Worm (Caenorhabditis elegans) whole organism, L4 larva: Measurements from ENCODE around the gene trap-4.

ENCODE experiments used
- F44E2.7 ChIP-seq: fragments of 200-800 bp; sonication (Bioruptor generic); IDR thresholded peaks from 2 replicates; pipeline ENCODE4 v2.1.2; 2022; ENCODE audit warnings: missing genetic modification characterization, missing compliant biosample characterization
- F49E8.2 ChIP-seq: sonication (generic microtip); optimal IDR thresholded peaks from 2 replicates; lab custom pipeline; 2016; ENCODE audit warnings: missing compliant biosample characterization, mild to moderate bottlenecking, missing genetic modification characterization, borderline replicate concordance
- Y48G9A.11 ChIP-seq: fragments of 200-800 bp; sonication (Bioruptor generic); IDR thresholded peaks from 2 replicates; pipeline ENCODE4 v1.3.6; 2022; ENCODE audit warnings: missing genetic modification reagents, missing genetic modification characterization, missing compliant biosample characterization
- ZK337.2 ChIP-seq: fragments of 200-800 bp; sonication (Bioruptor generic); IDR thresholded peaks from 2 replicates; pipeline ENCODE4 v1.3.6; 2022; ENCODE audit warnings: missing genetic modification reagents, missing genetic modification characterization, missing compliant biosample characterization
- aha-1 ChIP-seq: fragments of 150-350 bp; peaks from one replicate; lab custom pipeline; 2014; ENCODE audit warnings: missing biosample characterization, missing genetic modification characterization
- ceh-20 ChIP-seq: fragments of 200-800 bp; sonication (Bioruptor generic); IDR thresholded peaks from 2 replicates; pipeline ENCODE4 v1.3.6; 2022; ENCODE audit warnings: missing genetic modification reagents, missing genetic modification characterization, missing compliant biosample characterization
- cey-2 ChIP-seq: sonication (generic microtip); optimal IDR thresholded peaks from 3 replicates; lab custom pipeline; 2017; ENCODE audit warnings: missing genetic modification characterization, mild to moderate bottlenecking, missing compliant biosample characterization, antibody characterized with exemption, borderline replicate concordance; ENCODE audit not compliant: insufficient read depth
- daf-16 ChIP-seq, 3 experiments: sonication (generic microtip); optimal IDR thresholded peaks; 2 replicates each; lab custom pipeline; 2016 to 2017; ENCODE audit warnings: missing genetic modification characterization in 3 of 3, missing genetic modification reagents in 3 of 3, mild to moderate bottlenecking in 2 of 3, missing compliant biosample characterization in 2 of 3, missing biosample characterization in 1 of 3, moderate library complexity in 1 of 3
- daf-8 ChIP-seq: fragments of 200-800 bp; sonication (Bioruptor generic); IDR thresholded peaks from 2 replicates; pipeline ENCODE4 v1.3.6; 2022; ENCODE audit warnings: missing genetic modification characterization, missing compliant biosample characterization
- dmd-9 ChIP-seq: fragments of 200-800 bp; sonication (Bioruptor generic); IDR thresholded peaks from 2 replicates; pipeline ENCODE4 v1.3.6; 2022; ENCODE audit warnings: missing genetic modification reagents, missing genetic modification characterization, missing compliant biosample characterization
- dpl-1 ChIP-seq: fragments of 150-350 bp; optimal IDR thresholded peaks from 2 replicates; lab custom pipeline; 2014; ENCODE audit warnings: missing biosample characterization, missing genetic modification reagents, missing genetic modification characterization
- dve-1 ChIP-seq: sonication (generic microtip); optimal IDR thresholded peaks from 2 replicates; lab custom pipeline; 2017; ENCODE audit warnings: antibody characterized with exemption, mild to moderate bottlenecking, missing genetic modification characterization, missing compliant biosample characterization; ENCODE audit not compliant: insufficient read depth
- hif-1 ChIP-seq, 2 experiments: sonication (generic microtip); optimal IDR thresholded peaks; 2 replicates each; lab custom pipeline; 2016 to 2017; ENCODE audit warnings: missing compliant biosample characterization in 2 of 2, missing genetic modification characterization in 2 of 2, missing genetic modification reagents in 2 of 2, missing genotype in 2 of 2, mild to moderate bottlenecking in 1 of 2
- hlh-11 ChIP-seq: fragments of 200-800 bp; sonication (Bioruptor generic); optimal IDR thresholded peaks from 2 replicates; lab custom pipeline; 2018; ENCODE audit warnings: mild to moderate bottlenecking, missing genetic modification characterization, missing compliant biosample characterization
- hlh-30 ChIP-seq: sonication (generic microtip); optimal IDR thresholded peaks from 2 replicates; lab custom pipeline; 2017; ENCODE audit warnings: antibody characterized with exemption, mild to moderate bottlenecking, missing genetic modification characterization, missing compliant biosample characterization; ENCODE audit not compliant: insufficient read depth
- lin-13 ChIP-seq: fragments of 150-350 bp; optimal IDR thresholded peaks from 2 replicates; lab custom pipeline; 2014; ENCODE audit warnings: missing biosample characterization, missing genetic modification reagents, missing genetic modification characterization
- lin-15B ChIP-seq: fragments of 150-350 bp; sonication (generic microtip); optimal IDR thresholded peaks from 3 replicates; lab custom pipeline; 2014; ENCODE audit warnings: missing biosample characterization, missing genetic modification characterization
- lin-38 ChIP-seq: fragments of 200-800 bp; sonication (Bioruptor generic); IDR thresholded peaks from 2 replicates; pipeline ENCODE4 v1.3.6; 2022; ENCODE audit warnings: missing genetic modification reagents, missing genetic modification characterization, missing compliant biosample characterization
- lsy-2 ChIP-seq, 2 experiments: fragments of 150-350 bp in 1 of 2; sonication (generic microtip) in 1 of 2; optimal IDR thresholded peaks; 2 replicates each; lab custom pipeline; 2014 to 2017; ENCODE audit warnings: missing biosample characterization in 2 of 2, missing genetic modification characterization in 2 of 2
- mep-1 ChIP-seq: fragments of 150-350 bp; sonication (generic microtip); optimal IDR thresholded peaks from 3 replicates; lab custom pipeline; 2014; ENCODE audit warnings: missing biosample characterization, missing genetic modification characterization
- mes-2 ChIP-seq: sonication (generic microtip); optimal IDR thresholded peaks from 2 replicates; lab custom pipeline; 2016; ENCODE audit warnings: missing genotype, mild to moderate bottlenecking, missing genetic modification characterization, missing compliant biosample characterization; ENCODE audit not compliant: poor library complexity, severe bottlenecking
- nhr-11 ChIP-seq: fragments of 150-350 bp; optimal IDR thresholded peaks from 2 replicates; lab custom pipeline; 2014; ENCODE audit warnings: missing biosample characterization, missing genetic modification characterization
- nhr-25 ChIP-seq: sonication (generic microtip); optimal IDR thresholded peaks from 2 replicates; lab custom pipeline; 2017; ENCODE audit warnings: missing genetic modification characterization, mild to moderate bottlenecking, missing compliant biosample characterization, antibody characterized with exemption, moderate library complexity, borderline replicate concordance; ENCODE audit not compliant: insufficient read depth
- nhr-28 ChIP-seq: fragments of 150-350 bp; optimal IDR thresholded peaks from 2 replicates; lab custom pipeline; 2014; ENCODE audit warnings: missing biosample characterization, missing genetic modification characterization
- nhr-76 ChIP-seq: fragments of 150-350 bp; optimal IDR thresholded peaks from 2 replicates; lab custom pipeline; 2014; ENCODE audit warnings: missing biosample characterization, missing genetic modification characterization
- nhr-77 ChIP-seq: fragments of 150-350 bp; optimal IDR thresholded peaks from 2 replicates; lab custom pipeline; 2014; ENCODE audit warnings: missing biosample characterization, missing genetic modification characterization
- pha-4 ChIP-seq, 2 experiments: fragments of 150-350 bp in 1 of 2; fragments of 200-800 bp in 1 of 2; sonication (Bioruptor generic) in 1 of 2; IDR thresholded peaks in 1 of 2; optimal IDR thresholded peaks in 1 of 2; 2 replicates each; pipeline versions ENCODE4 v1.3.6 to Lab custom; 2014 to 2022; ENCODE audit warnings: missing genetic modification characterization in 2 of 2, missing genetic modification reagents in 2 of 2, missing biosample characterization in 1 of 2, missing compliant biosample characterization in 1 of 2
- rbr-2 ChIP-seq: sonication (generic microtip); optimal IDR thresholded peaks from 2 replicates; lab custom pipeline; 2016; ENCODE audit warnings: missing genotype, missing genetic modification characterization, missing compliant biosample characterization
- sdz-12 ChIP-seq: fragments of 200-800 bp; sonication (Bioruptor generic); optimal IDR thresholded peaks from 2 replicates; lab custom pipeline; 2018; ENCODE audit warnings: mild to moderate bottlenecking, missing genetic modification characterization, missing compliant biosample characterization
- set-16 ChIP-seq: fragments of 200-800 bp; sonication (Bioruptor generic); IDR thresholded peaks from 2 replicates; pipeline ENCODE4 v1.3.6; 2022; ENCODE audit warnings: missing genetic modification reagents, missing genetic modification characterization, missing compliant biosample characterization
- skn-1 ChIP-seq: fragments of 150-350 bp; optimal IDR thresholded peaks from 2 replicates; lab custom pipeline; 2014; ENCODE audit warnings: missing biosample characterization, missing genetic modification characterization
- tra-1 ChIP-seq: fragments of 200-800 bp; sonication (Bioruptor generic); IDR thresholded peaks from 2 replicates; pipeline ENCODE4 v1.3.6; 2022; ENCODE audit warnings: missing genetic modification reagents, missing genetic modification characterization, missing compliant biosample characterization
- unc-62 ChIP-seq, 3 experiments: fragments of 150-350 bp in 1 of 3; sonication (generic microtip); optimal IDR thresholded peaks in 2 of 3; peaks in 1 of 3; 1 replicate in 1 of 3; 2 replicates in 2 of 3; lab custom pipeline; 2014 to 2017; ENCODE audit warnings: missing biosample characterization in 3 of 3, missing genetic modification characterization in 3 of 3, missing genetic modification reagents in 3 of 3, missing genotype in 1 of 3
- ztf-11 ChIP-seq: fragments of 150-350 bp; optimal IDR thresholded peaks from 2 replicates; lab custom pipeline; 2014; ENCODE audit warnings: missing biosample characterization, missing genetic modification characterization
- ztf-7 ChIP-seq: fragments of 150-350 bp; optimal IDR thresholded peaks from 2 replicates; lab custom pipeline; 2014; ENCODE audit warnings: missing biosample characterization, missing genetic modification characterization

trap-4 gene

ce11 chrIII:11920187-11920785 lies at the start of gene trap-4, which contains the start of gene ccf-1:
Gene trap-4, plus strand, starts transcription at chrIII:11920735.
Gene ccf-1, minus strand, starts transcription at chrIII:11920237.
- TF ChIP-seq dpl-1 (GFP tag; lab: Kevin White, UChicago): peak; percentile 72
- TF ChIP-seq nhr-25: peak; percentile 40
- TF ChIP-seq tra-1 (GFP tag; lab: Robert Waterston, UW): no peak
- no peak for TF ChIP-seq daf-8 (GFP tag; lab: Robert Waterston, UW)
- peak; percentile 72 for TF ChIP-seq dve-1 (tag; lab: Kevin White, UChicago)
- TF ChIP-seq nhr-77: peak; percentile 11
- TF ChIP-seq hif-1 (tag; optimal IDR thresholded peaks at IDR 0.05; lab: Kevin White, UChicago): peak in 1 of 2 experiments; percentile 45
- TF ChIP-seq rbr-2 (tag; lab: Kevin White, UChicago): peak; percentile 39
- TF ChIP-seq cey-2 (tag; lab: Kevin White, UChicago): no peak
- peak in 1 of 2 experiments; percentile 8 for TF ChIP-seq unc-62 (GFP tag; optimal IDR thresholded peaks at IDR 0.05 in 1 of 2; lab: Kevin White, UChicago)
- TF ChIP-seq unc-62 (tag; optimal IDR thresholded peaks at IDR 0.05; lab: Kevin White, UChicago): no peak
- TF ChIP-seq hlh-30 (tag; lab: Kevin White, UChicago): peak; percentile 22
- TF ChIP-seq nhr-28 (tag; lab: Kevin White, UChicago): peak; percentile 32
- no peak for TF ChIP-seq F49E8.2 (tag; lab: Kevin White, UChicago)
- TF ChIP-seq sdz-12 (GFP tag; lab: Kevin White, UChicago): no peak
- TF ChIP-seq aha-1 (tag; lab: Kevin White, UChicago): peak; percentile 36
- peak; percentile 55 for TF ChIP-seq lin-38
- peak; percentile 83 for TF ChIP-seq mes-2
- TF ChIP-seq lsy-2 (tag; optimal IDR thresholded peaks at IDR 0.05; lab: Kevin White, UChicago): peak in 1 of 2 experiments; percentile 80
- TF ChIP-seq ztf-11: no peak
- no peak for TF ChIP-seq daf-16 (GFP tag; optimal IDR thresholded peaks at IDR 0.05; lab: Kevin White, UChicago)
- TF ChIP-seq daf-16 (tag; optimal IDR thresholded peaks at IDR 0.05; lab: Kevin White, UChicago): peak; percentile 21
- TF ChIP-seq dmd-9 (GFP tag; lab: Robert Waterston, UW): no peak
- TF ChIP-seq mep-1 (tag; lab: Kevin White, UChicago): peak; percentile 58
- no peak for TF ChIP-seq ZK337.2
- peak; percentile 3 for TF ChIP-seq lin-13 (GFP tag; lab: Kevin White, UChicago)
- no peak for TF ChIP-seq Y48G9A.11
- TF ChIP-seq nhr-76: no peak
- TF ChIP-seq lin-15B (tag; lab: Kevin White, UChicago): no peak
- peak; percentile 51 for TF ChIP-seq hlh-11

- no peak for TF ChIP-seq ceh-20 (GFP tag; lab: Robert Waterston, UW)
- peak; percentile 75; the same call in 1 of the 2 replicates for TF ChIP-seq set-16 (GFP tag; lab: Robert Waterston, UW)
Observed at ce11 chrIII:11871617-11872016, 48.9 kb upstream of the trap-4 start.

ce11 chrIII:11874242-11874641 lies 46.3 kb upstream of the trap-4 start:
- peak; percentile 25; the same call in 1 of the 2 replicates for TF ChIP-seq pha-4 (GFP tag; IDR thresholded peaks at IDR 0.05; lab: Robert Waterston, UW)
- TF ChIP-seq pha-4 (tag; optimal IDR thresholded peaks at IDR 0.05; lab: Kevin White, UChicago): no peak
- no peak for TF ChIP-seq nhr-11 (tag; lab: Kevin White, UChicago)
- no peak for TF ChIP-seq ztf-7 (tag; lab: Kevin White, UChicago)
- no peak for TF ChIP-seq skn-1 (tag; lab: Kevin White, UChicago)
- TF ChIP-seq sdz-12 (GFP tag; lab: Kevin White, UChicago): no peak
- no peak for TF ChIP-seq F44E2.7 (GFP tag; lab: Robert Waterston, UW)
- TF ChIP-seq set-16 (GFP tag; lab: Robert Waterston, UW): peak; percentile 81
